Worm (Caenorhabditis elegans) whole organism, midembryonic: Measurements from ENCODE around the gene Y54F10AR.2.

ENCODE experiments used
- T22C8.4 ChIP-seq: fragments of 200-800 bp; sonication (Bioruptor generic); IDR thresholded peaks from 2 replicates; pipeline ENCODE4 v1.3.6; 2022; ENCODE audit warnings: missing genetic modification characterization, missing compliant biosample characterization
- cog-1 ChIP-seq: sonication (generic microtip); optimal IDR thresholded peaks from 2 replicates; lab custom pipeline; 2016; ENCODE audit warnings: missing genetic modification characterization, missing compliant biosample characterization
- flt-1 ChIP-seq: fragments of 200-800 bp; sonication (Bioruptor generic); IDR thresholded peaks from 2 replicates; pipeline ENCODE4 v1.3.6; 2022; ENCODE audit warnings: missing genetic modification characterization, missing compliant biosample characterization
- klf-2 ChIP-seq: fragments of 200-800 bp; sonication (Bioruptor generic); conservative IDR thresholded peaks from 2 replicates; pipeline ENCODE4 v1.3.6; 2022; ENCODE audit warnings: missing genetic modification reagents, missing genetic modification characterization, missing compliant biosample characterization
- med-1 ChIP-seq: sonication (generic microtip); optimal IDR thresholded peaks from 2 replicates; lab custom pipeline; 2017; ENCODE audit warnings: missing genetic modification characterization, mild to moderate bottlenecking, missing compliant biosample characterization, antibody characterized with exemption, missing genetic modification reagents; ENCODE audit not compliant: insufficient read depth
- ref-1 ChIP-seq: fragments of 200-800 bp; sonication (Bioruptor generic); conservative IDR thresholded peaks from 2 replicates; pipeline ENCODE4 v1.3.6; 2022; ENCODE audit warnings: missing genetic modification reagents, missing genetic modification characterization, missing compliant biosample characterization
- tab-1 ChIP-seq: fragments of 200-800 bp; sonication (Bioruptor generic); IDR thresholded peaks from 2 replicates; pipeline ENCODE4 v1.3.6; 2022; ENCODE audit warnings: missing genetic modification characterization, missing compliant biosample characterization
- ztf-23 ChIP-seq: fragments of 200-800 bp; sonication (Bioruptor generic); IDR thresholded peaks from 2 replicates; pipeline ENCODE4 v1.3.6; 2022; ENCODE audit warnings: missing genetic modification reagents, missing genetic modification characterization, missing compliant biosample characterization
- ztf-29 ChIP-seq: fragments of 200-800 bp; sonication (Bioruptor generic); IDR thresholded peaks from 2 replicates; pipeline ENCODE4 v1.3.6; 2022; ENCODE audit warnings: missing genetic modification reagents, missing genetic modification characterization, missing compliant biosample characterization

ce11 chrIII:2551981-2552380 lies 19.4 kb downstream of the Y54F10AR.2 start:
- no peak for TF ChIP-seq ztf-29
- no peak for TF ChIP-seq T22C8.4 (GFP tag; lab: Robert Waterston, UW)
- TF ChIP-seq med-1 (GFP tag; lab: Kevin White, UChicago), result no peak
- no peak for TF ChIP-seq flt-1 (GFP tag; lab: Robert Waterston, UW)
- TF ChIP-seq ref-1 (GFP tag; lab: Robert Waterston, UW), result no peak
- TF ChIP-seq tab-1, result no peak
- TF ChIP-seq klf-2, result no peak
- no peak for TF ChIP-seq cog-1 (tag; lab: Kevin White, UChicago)
- TF ChIP-seq ztf-23 (GFP tag; lab: Robert Waterston, UW), result no peak
